Fruit fly (Drosophila melanogaster): ENCODE results near the gene Acp32CD.

DNA sequence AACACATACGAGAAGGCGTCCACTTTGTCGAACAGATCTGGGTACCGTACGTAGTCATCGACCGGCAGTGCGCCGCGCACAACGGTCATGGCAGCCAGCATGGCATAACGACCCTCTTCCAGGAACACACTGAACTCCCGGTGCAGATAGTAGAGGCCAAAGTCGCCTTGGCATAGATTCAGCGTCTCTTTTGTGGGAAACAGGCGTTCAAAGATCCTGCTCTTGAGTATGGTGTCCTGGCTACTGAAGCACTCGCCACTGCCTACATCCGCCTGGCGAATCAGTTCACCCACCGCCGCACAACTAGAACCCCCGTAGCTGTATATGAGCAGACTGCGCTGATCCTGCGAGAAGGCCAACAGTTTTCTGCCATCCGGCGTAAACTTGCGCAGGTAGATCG is 40.8 kb upstream of the Acp32CD start:
- no peak for TF ChIP-seq insv (optimal IDR thresholded peaks at IDR 0.05)
- no peak for TF ChIP-seq h (optimal IDR thresholded peaks at IDR 0.05)
- no peak for TF ChIP-seq psq (optimal IDR thresholded peaks at IDR 0.05)
